Worm (Caenorhabditis elegans) whole organism, L1 larva: ENCODE results near the gene T09B9.5.
A peak's percentile ranks its signal among the peaks of the same experiment; 100 is the strongest.

Source experiments
- C04F5.9 ChIP-seq: sonication (generic microtip); optimal IDR thresholded peaks from 2 replicates; lab custom pipeline; 2016; ENCODE audit warnings: missing genetic modification characterization, missing compliant biosample characterization
- F16B12.6 ChIP-seq: fragments of 150-350 bp; optimal IDR thresholded peaks from 2 replicates; lab custom pipeline; 2014; ENCODE audit warnings: missing biosample characterization, missing genetic modification characterization
- ama-1 ChIP-seq: fragments of 150-350 bp; optimal IDR thresholded peaks from 2 replicates; lab custom pipeline; 2014
- ceh-8 ChIP-seq: fragments of 200-800 bp; sonication (Bioruptor generic); optimal IDR thresholded peaks from 2 replicates; lab custom pipeline; 2018; ENCODE audit warnings: mild to moderate bottlenecking, missing genetic modification characterization, moderate library complexity, missing compliant biosample characterization
- ceh-82 ChIP-seq, 3 experiments: fragments of 150-350 bp in 1 of 3; sonication (generic microtip) in 2 of 3; optimal IDR thresholded peaks; 2 replicates each; lab custom pipeline; 2014 to 2017; ENCODE audit warnings: missing biosample characterization in 3 of 3, missing genetic modification characterization in 3 of 3
- ceh-88 ChIP-seq: fragments of 200-800 bp; sonication (Bioruptor generic); IDR thresholded peaks from 2 replicates; pipeline ENCODE4 v1.3.6; 2022; ENCODE audit warnings: missing genetic modification characterization, missing compliant biosample characterization
- ceh-90 ChIP-seq: sonication (generic microtip); optimal IDR thresholded peaks from 2 replicates; lab custom pipeline; 2016; ENCODE audit warnings: missing genetic modification characterization, missing compliant biosample characterization
- dpl-1 ChIP-seq, 3 experiments: fragments of 150-350 bp in 2 of 3; sonication (generic microtip) in 1 of 3; optimal IDR thresholded peaks; 2 replicates each; lab custom pipeline; 2014 to 2017; ENCODE audit warnings: missing biosample characterization in 3 of 3, missing genetic modification characterization in 3 of 3, missing genetic modification reagents in 3 of 3
- dsc-1 ChIP-seq: sonication (generic microtip); optimal IDR thresholded peaks from 2 replicates; lab custom pipeline; 2016; ENCODE audit warnings: mild to moderate bottlenecking, missing genetic modification characterization, missing compliant biosample characterization
- efl-1 ChIP-seq, 4 experiments: fragments of 150-350 bp; optimal IDR thresholded peaks in 3 of 4; peaks in 1 of 4; 1 replicate in 1 of 4; 2 replicates in 3 of 4; lab custom pipeline; 2014; ENCODE audit warnings: missing biosample characterization in 2 of 4, missing genetic modification characterization in 2 of 4, missing genetic modification reagents in 2 of 4
- elt-2 ChIP-seq: sonication (generic microtip); optimal IDR thresholded peaks from 2 replicates; lab custom pipeline; 2016; ENCODE audit warnings: missing genetic modification characterization, mild to moderate bottlenecking, inconsistent platforms, missing compliant biosample characterization, missing genetic modification reagents
- elt-3 ChIP-seq, 6 experiments: fragments of 150-350 bp in 1 of 6; sonication (generic microtip); optimal IDR thresholded peaks; 2 replicates each; lab custom pipeline; 2017 to 2018; ENCODE audit warnings: missing biosample characterization in 6 of 6, missing genetic modification characterization in 6 of 6, inconsistent platforms in 1 of 6
- fkh-10 ChIP-seq: sonication (generic microtip); optimal IDR thresholded peaks from 2 replicates; lab custom pipeline; 2017; ENCODE audit warnings: missing biosample characterization, missing genetic modification reagents, missing genetic modification characterization
- fkh-8 ChIP-seq: sonication (generic microtip); optimal IDR thresholded peaks from 2 replicates; lab custom pipeline; 2016; ENCODE audit warnings: mild to moderate bottlenecking, missing genetic modification characterization, missing compliant biosample characterization
- hlh-17 ChIP-seq: fragments of 200-800 bp; sonication (Bioruptor generic); optimal IDR thresholded peaks from 2 replicates; lab custom pipeline; 2018; ENCODE audit warnings: missing genetic modification characterization, mild to moderate bottlenecking, missing compliant biosample characterization, moderate library complexity, borderline replicate concordance
- irx-1 ChIP-seq: sonication (generic microtip); optimal IDR thresholded peaks from 2 replicates; lab custom pipeline; 2016; ENCODE audit warnings: missing genetic modification characterization, missing compliant biosample characterization
- isw-1 ChIP-seq: fragments of 200-800 bp; sonication (Bioruptor generic); IDR thresholded peaks from 2 replicates; pipeline ENCODE4 v1.3.6; 2022; ENCODE audit warnings: missing genetic modification characterization, missing compliant biosample characterization
- lin-14 ChIP-seq: fragments of 200-800 bp; sonication (Bioruptor generic); optimal IDR thresholded peaks from 2 replicates; lab custom pipeline; 2018; ENCODE audit warnings: mild to moderate bottlenecking, missing genetic modification characterization, moderate library complexity, missing compliant biosample characterization
- lin-15B ChIP-seq: fragments of 150-350 bp; sonication (generic microtip); optimal IDR thresholded peaks from 3 replicates; lab custom pipeline; 2014; ENCODE audit warnings: missing biosample characterization, missing genetic modification characterization
- lin-35 ChIP-seq, 2 experiments: fragments of 150-350 bp; optimal IDR thresholded peaks; 2 replicates each; lab custom pipeline; 2014; ENCODE audit warnings: missing biosample characterization in 2 of 2, missing genetic modification characterization in 2 of 2, missing genetic modification reagents in 2 of 2
- lir-3 ChIP-seq: sonication (generic microtip); optimal IDR thresholded peaks from 2 replicates; lab custom pipeline; 2016; ENCODE audit warnings: mild to moderate bottlenecking, missing genetic modification characterization, moderate library complexity, missing compliant biosample characterization; ENCODE audit not compliant: poor library complexity
- lsy-2 ChIP-seq, 2 experiments: fragments of 150-350 bp; optimal IDR thresholded peaks; 2 replicates each; lab custom pipeline; 2014; ENCODE audit warnings: missing biosample characterization in 2 of 2, missing genetic modification characterization in 2 of 2
- mab-9 ChIP-seq: fragments of 200-800 bp; sonication (Bioruptor generic); IDR thresholded peaks from 2 replicates; pipeline ENCODE4 v1.3.6; 2022; ENCODE audit warnings: missing genetic modification reagents, missing genetic modification characterization, missing compliant biosample characterization
- mdl-1 ChIP-seq, 2 experiments: fragments of 150-350 bp; optimal IDR thresholded peaks; 2 replicates each; lab custom pipeline; 2014 to 2017; ENCODE audit warnings: missing biosample characterization in 2 of 2, missing genetic modification characterization in 2 of 2, inconsistent platforms in 1 of 2
- mep-1 ChIP-seq: fragments of 150-350 bp; optimal IDR thresholded peaks from 2 replicates; lab custom pipeline; 2014; ENCODE audit warnings: missing biosample characterization, missing genetic modification characterization
- nhr-11 ChIP-seq: fragments of 150-350 bp; optimal IDR thresholded peaks from 2 replicates; lab custom pipeline; 2014; ENCODE audit warnings: missing biosample characterization, missing genetic modification characterization
- nhr-19 ChIP-seq: fragments of 200-800 bp; sonication (Bioruptor generic); conservative IDR thresholded peaks from 2 replicates; pipeline ENCODE4 v1.3.6; 2022; ENCODE audit warnings: missing genetic modification characterization, missing compliant biosample characterization
- nhr-20 ChIP-seq: sonication (generic microtip); optimal IDR thresholded peaks from 2 replicates; lab custom pipeline; 2016; ENCODE audit warnings: mild to moderate bottlenecking, missing genetic modification characterization, missing compliant biosample characterization
- nhr-237 ChIP-seq: fragments of 150-350 bp; optimal IDR thresholded peaks from 2 replicates; lab custom pipeline; 2014; ENCODE audit warnings: missing biosample characterization, missing genetic modification characterization
- nhr-71 ChIP-seq: sonication (generic microtip); optimal IDR thresholded peaks from 2 replicates; lab custom pipeline; 2016; ENCODE audit warnings: mild to moderate bottlenecking, missing genetic modification characterization, moderate library complexity, missing compliant biosample characterization
- nhr-77 ChIP-seq: fragments of 150-350 bp; optimal IDR thresholded peaks from 2 replicates; lab custom pipeline; 2014; ENCODE audit warnings: missing biosample characterization, missing genetic modification characterization
- nhr-90 ChIP-seq: sonication (generic microtip); optimal IDR thresholded peaks from 2 replicates; lab custom pipeline; 2016; ENCODE audit warnings: mild to moderate bottlenecking, missing genetic modification characterization, missing compliant biosample characterization; ENCODE audit not compliant: poor library complexity
- pax-3 ChIP-seq: fragments of 200-800 bp; sonication (Bioruptor generic); optimal IDR thresholded peaks from 2 replicates; lab custom pipeline; 2018; ENCODE audit warnings: mild to moderate bottlenecking, missing genetic modification characterization, moderate library complexity, missing compliant biosample characterization
- rnt-1 ChIP-seq: sonication (generic microtip); optimal IDR thresholded peaks from 2 replicates; lab custom pipeline; 2016; ENCODE audit warnings: mild to moderate bottlenecking, missing genetic modification characterization, moderate library complexity, missing compliant biosample characterization
- snpc-4 ChIP-seq: fragments of 150-350 bp; optimal IDR thresholded peaks from 2 replicates; lab custom pipeline; 2014; ENCODE audit warnings: missing biosample characterization, missing genetic modification characterization
- sox-4 ChIP-seq: sonication (generic microtip); optimal IDR thresholded peaks from 2 replicates; lab custom pipeline; 2016; ENCODE audit warnings: missing genetic modification characterization, missing compliant biosample characterization
- sptf-1 ChIP-seq: fragments of 150-350 bp; optimal IDR thresholded peaks from 2 replicates; lab custom pipeline; 2014; ENCODE audit warnings: missing biosample characterization, missing genetic modification characterization
- sup-37 ChIP-seq: fragments of 200-800 bp; sonication (Bioruptor generic); optimal IDR thresholded peaks from 2 replicates; lab custom pipeline; 2018; ENCODE audit warnings: mild to moderate bottlenecking, missing genetic modification characterization, missing compliant biosample characterization
- tbx-2 ChIP-seq: sonication (generic microtip); optimal IDR thresholded peaks from 2 replicates; lab custom pipeline; 2016; ENCODE audit warnings: missing genetic modification characterization, missing compliant biosample characterization
- unc-30 ChIP-seq: sonication (generic microtip); optimal IDR thresholded peaks from 2 replicates; lab custom pipeline; 2017; ENCODE audit warnings: missing biosample characterization, missing genetic modification characterization
- unc-62 ChIP-seq: fragments of 150-350 bp; optimal IDR thresholded peaks from 2 replicates; lab custom pipeline; 2014; ENCODE audit warnings: missing biosample characterization, missing genetic modification reagents, missing genetic modification characterization
- unc-86 ChIP-seq: sonication (generic microtip); optimal IDR thresholded peaks from 2 replicates; lab custom pipeline; 2016; ENCODE audit warnings: missing genetic modification characterization, missing compliant biosample characterization
- vab-15 ChIP-seq: sonication (generic microtip); optimal IDR thresholded peaks from 2 replicates; lab custom pipeline; 2017; ENCODE audit warnings: missing genotype, mild to moderate bottlenecking, missing genetic modification characterization, missing compliant biosample characterization
- xbp-1 ChIP-seq: sonication (generic microtip); optimal IDR thresholded peaks from 2 replicates; lab custom pipeline; 2016; ENCODE audit warnings: missing genetic modification characterization, missing compliant biosample characterization
- ztf-11 ChIP-seq, 2 experiments: sonication (generic microtip); optimal IDR thresholded peaks; 2 replicates each; lab custom pipeline; 2016 to 2017; ENCODE audit warnings: missing genetic modification characterization in 2 of 2, missing biosample characterization in 1 of 2, missing compliant biosample characterization in 1 of 2
- ztf-4 ChIP-seq: fragments of 150-350 bp; optimal IDR thresholded peaks from 2 replicates; lab custom pipeline; 2014; ENCODE audit warnings: missing biosample characterization, missing genetic modification characterization

Gene T09B9.5

ce11 chrX:9737730-9738129 lies 39.9 kb upstream of the T09B9.5 start, which contains the start of gene F15G9.5 (continued):
- TF ChIP-seq fkh-10 (GFP tag; lab: Kevin White, UChicago) (peak; percentile 36), tbx-2 (tag; lab: Kevin White, UChicago) (peak; percentile 40), lin-14 (GFP tag; lab: Kevin White, UChicago) (peak; percentile 71), lin-35 (GFP tag; optimal IDR thresholded peaks at IDR 0.05; lab: Kevin White, UChicago) (no peak), nhr-71 (tag; lab: Kevin White, UChicago) (peak; percentile 17), nhr-11 (tag; lab: Kevin White, UChicago) (no peak), C04F5.9 (tag; lab: Kevin White, UChicago) (no peak), lin-15B (no peak), fkh-8 (tag; lab: Kevin White, UChicago) (peak; percentile 57)

ce11 chrX:9742058-9742457 lies 35.5 kb upstream of the T09B9.5 start:
- TF ChIP-seq F16B12.6 (tag; lab: Kevin White, UChicago) (no peak), nhr-11 (tag; lab: Kevin White, UChicago) (no peak), unc-62 (GFP tag; lab: Kevin White, UChicago) (no peak), ceh-90 (no peak), xbp-1 (tag; lab: Kevin White, UChicago) (no peak), ztf-11 (tag; optimal IDR thresholded peaks at IDR 0.05; lab: Kevin White, UChicago) (no peak), ama-1 (lab: Kevin White, UChicago) (no peak), lin-35 (GFP tag; optimal IDR thresholded peaks at IDR 0.05; lab: Kevin White, UChicago) (no peak), mab-9 (GFP tag; lab: Robert Waterston, UW) (no peak), nhr-237 (tag; lab: Kevin White, UChicago) (no peak), ceh-88 (GFP tag; lab: Robert Waterston, UW) (no peak), irx-1 (tag; lab: Kevin White, UChicago) (no peak), unc-30 (tag; lab: Kevin White, UChicago) (no peak), vab-15 (no peak), sptf-1 (tag; lab: Kevin White, UChicago) (no peak), isw-1 (GFP tag; lab: Robert Waterston, UW) (no peak), pax-3 (tag; lab: Kevin White, UChicago) (no peak), hlh-17 (no peak)

ce11 chrX:9743513-9743914 lies 34.1 kb upstream of the T09B9.5 start:
- TF ChIP-seq nhr-237 (tag; lab: Kevin White, UChicago): peak; percentile 16
- peak; percentile 91 for TF ChIP-seq nhr-77 (tag; lab: Kevin White, UChicago)
- TF ChIP-seq ceh-8 (GFP tag; lab: Kevin White, UChicago): peak; percentile 76
- peak; percentile 85 for TF ChIP-seq fkh-8 (tag; lab: Kevin White, UChicago)
- peak; percentile 72 for TF ChIP-seq unc-86
- peak; percentile 49 to 85 (median 62) for TF ChIP-seq ceh-82 (tag; optimal IDR thresholded peaks at IDR 0.05; lab: Kevin White, UChicago)
- peak; percentile 89 for TF ChIP-seq dsc-1
- TF ChIP-seq mep-1 (tag; lab: Kevin White, UChicago): peak; percentile 92
- TF ChIP-seq pax-3 (tag; lab: Kevin White, UChicago): peak; percentile 75
- TF ChIP-seq nhr-71 (tag; lab: Kevin White, UChicago): peak; percentile 91
- TF ChIP-seq nhr-20 (tag; lab: Kevin White, UChicago): peak; percentile 87
- peak; percentile 72 for TF ChIP-seq rnt-1
- peak; percentile 68 for TF ChIP-seq snpc-4
- peak; percentile 84 for TF ChIP-seq tbx-2 (tag; lab: Kevin White, UChicago)
- TF ChIP-seq sup-37: peak; percentile 70
- peak in 1 of 2 experiments; percentile 69 for TF ChIP-seq lsy-2 (tag; optimal IDR thresholded peaks at IDR 0.05; lab: Kevin White, UChicago)
- TF ChIP-seq mdl-1 (tag; optimal IDR thresholded peaks at IDR 0.05; lab: Kevin White, UChicago): peak in 1 of 2 experiments; percentile 77
- TF ChIP-seq lin-14 (GFP tag; lab: Kevin White, UChicago): peak; percentile 89
- TF ChIP-seq nhr-90 (tag; lab: Kevin White, UChicago): peak; percentile 89
- peak in 3 of 6 experiments; percentile 8 to 75 (median 35) for TF ChIP-seq elt-3 (tag; optimal IDR thresholded peaks at IDR 0.05; lab: Kevin White, UChicago)
- peak in 2 of 3 experiments; percentile 37 to 49 for TF ChIP-seq dpl-1 (GFP tag; optimal IDR thresholded peaks at IDR 0.05; lab: Kevin White, UChicago)
- peak in 1 of 2 experiments; percentile 35 for TF ChIP-seq efl-1 (optimal IDR thresholded peaks at IDR 0.05; lab: Kevin White, UChicago)
- peak; percentile 29 to 90 for TF ChIP-seq efl-1 (GFP tag; optimal IDR thresholded peaks at IDR 0.05 in 1 of 2; lab: Kevin White, UChicago)
- TF ChIP-seq fkh-10 (GFP tag; lab: Kevin White, UChicago): peak; percentile 86
- TF ChIP-seq elt-2 (tag; lab: Kevin White, UChicago): peak; percentile 77
- TF ChIP-seq ztf-4: peak; percentile 79
- peak; percentile 58 to 84 for TF ChIP-seq lin-35 (GFP tag; optimal IDR thresholded peaks at IDR 0.05; lab: Kevin White, UChicago)
- TF ChIP-seq nhr-19 (GFP tag; lab: Robert Waterston, UW): peak; percentile 87
- peak; percentile 75 for TF ChIP-seq xbp-1 (tag; lab: Kevin White, UChicago)
- peak; percentile 21 for TF ChIP-seq vab-15
- TF ChIP-seq lir-3: peak; percentile 92
- TF ChIP-seq sox-4 (tag; lab: Kevin White, UChicago): peak; percentile 74
